Worm (Caenorhabditis elegans) whole organism, L2 larva: ENCODE measurements around the gene sup-18.

Experiments used
- C34F6.9 ChIP-seq: fragments of 150-350 bp; optimal IDR thresholded peaks from 2 replicates; lab custom pipeline; 2014; ENCODE audit warnings: missing biosample characterization, missing genetic modification characterization
- F13H6.1 ChIP-seq: sonication (generic microtip); optimal IDR thresholded peaks from 2 replicates; lab custom pipeline; 2016; ENCODE audit warnings: missing genetic modification characterization, missing compliant biosample characterization
- R02D3.7 ChIP-seq: fragments of 150-350 bp; optimal IDR thresholded peaks from 2 replicates; lab custom pipeline; 2014; ENCODE audit warnings: missing biosample characterization, missing genetic modification characterization
- Y55F3AM.14 ChIP-seq: fragments of 200-800 bp; sonication (Bioruptor generic); optimal IDR thresholded peaks from 2 replicates; lab custom pipeline; 2018; ENCODE audit warnings: mild to moderate bottlenecking, missing genetic modification characterization, missing compliant biosample characterization
- ZK546.5 ChIP-seq: sonication (generic microtip); optimal IDR thresholded peaks from 2 replicates; lab custom pipeline; 2017; ENCODE audit warnings: missing biosample characterization, missing genetic modification characterization
- alr-1 ChIP-seq: fragments of 150-350 bp; optimal IDR thresholded peaks from 2 replicates; lab custom pipeline; 2014; ENCODE audit warnings: missing biosample characterization, missing genetic modification characterization
- blmp-1 ChIP-seq: sonication (generic microtip); optimal IDR thresholded peaks from 2 replicates; lab custom pipeline; 2017; ENCODE audit warnings: missing genetic modification characterization, mild to moderate bottlenecking, missing compliant biosample characterization, antibody characterized with exemption, moderate library complexity; ENCODE audit not compliant: insufficient read depth
- ceh-16 ChIP-seq: fragments of 150-350 bp; optimal IDR thresholded peaks from 2 replicates; lab custom pipeline; 2014; ENCODE audit warnings: missing biosample characterization, missing genetic modification characterization
- crh-2 ChIP-seq: sonication (generic microtip); optimal IDR thresholded peaks from 2 replicates; lab custom pipeline; 2017; ENCODE audit warnings: missing biosample characterization, missing genetic modification characterization
- egl-27 ChIP-seq: sonication (generic microtip); optimal IDR thresholded peaks from 3 replicates; lab custom pipeline; 2017; ENCODE audit warnings: missing biosample characterization, missing genetic modification reagents, missing genetic modification characterization
- elt-1 ChIP-seq: fragments of 150-350 bp; optimal IDR thresholded peaks from 2 replicates; lab custom pipeline; 2014; ENCODE audit warnings: missing biosample characterization, missing genetic modification characterization
- elt-3 ChIP-seq: sonication (generic microtip); optimal IDR thresholded peaks from 2 replicates; lab custom pipeline; 2017; ENCODE audit warnings: missing biosample characterization, missing genetic modification characterization
- fos-1 ChIP-seq: fragments of 150-350 bp; optimal IDR thresholded peaks from 2 replicates; lab custom pipeline; 2014; ENCODE audit warnings: missing biosample characterization, missing genetic modification characterization
- lin-11 ChIP-seq: fragments of 150-350 bp; sonication (generic microtip); optimal IDR thresholded peaks from 2 replicates; lab custom pipeline; 2014; ENCODE audit warnings: missing biosample characterization, missing genetic modification characterization, inconsistent platforms, mixed read lengths
- lin-13 ChIP-seq: fragments of 150-350 bp; optimal IDR thresholded peaks from 2 replicates; lab custom pipeline; 2014; ENCODE audit warnings: missing biosample characterization, missing genetic modification reagents, missing genetic modification characterization
- lin-39 ChIP-seq: fragments of 150-350 bp; optimal IDR thresholded peaks from 2 replicates; lab custom pipeline; 2014; ENCODE audit warnings: missing biosample characterization, missing genetic modification reagents, missing genetic modification characterization
- lsy-2 ChIP-seq, 2 experiments: fragments of 150-350 bp in 1 of 2; sonication (generic microtip) in 1 of 2; optimal IDR thresholded peaks; 2 replicates each; lab custom pipeline; 2014 to 2017; ENCODE audit warnings: missing biosample characterization in 2 of 2, missing genetic modification characterization in 2 of 2
- mab-5 ChIP-seq: fragments of 150-350 bp; optimal IDR thresholded peaks from 2 replicates; lab custom pipeline; 2014; ENCODE audit warnings: missing biosample characterization, missing genetic modification characterization
- mbf-1 ChIP-seq: sonication (generic microtip); optimal IDR thresholded peaks from 2 replicates; lab custom pipeline; 2017; ENCODE audit warnings: missing biosample characterization, missing genetic modification characterization
- mdl-1 ChIP-seq, 2 experiments: fragments of 150-350 bp in 1 of 2; sonication (generic microtip) in 1 of 2; optimal IDR thresholded peaks; 2 replicates each; lab custom pipeline; 2017; ENCODE audit warnings: missing biosample characterization in 2 of 2, missing genetic modification characterization in 2 of 2
- nhr-10 ChIP-seq: sonication (generic microtip); optimal IDR thresholded peaks from 2 replicates; lab custom pipeline; 2017; ENCODE audit warnings: missing biosample characterization, missing genetic modification characterization
- nhr-11 ChIP-seq: fragments of 150-350 bp; optimal IDR thresholded peaks from 2 replicates; lab custom pipeline; 2014; ENCODE audit warnings: missing biosample characterization, missing genetic modification characterization
- nhr-12 ChIP-seq: fragments of 150-350 bp; optimal IDR thresholded peaks from 2 replicates; lab custom pipeline; 2014; ENCODE audit warnings: missing biosample characterization, missing genetic modification characterization
- nhr-129 ChIP-seq: fragments of 150-350 bp; optimal IDR thresholded peaks from 2 replicates; lab custom pipeline; 2014; ENCODE audit warnings: missing biosample characterization, missing genetic modification characterization
- nhr-21 ChIP-seq: fragments of 150-350 bp; optimal IDR thresholded peaks from 2 replicates; lab custom pipeline; 2014; ENCODE audit warnings: missing biosample characterization, missing genetic modification characterization
- nhr-23 ChIP-seq: fragments of 150-350 bp; optimal IDR thresholded peaks from 2 replicates; lab custom pipeline; 2014; ENCODE audit warnings: missing biosample characterization, missing genetic modification reagents, missing genetic modification characterization
- nhr-25 ChIP-seq: fragments of 150-350 bp; sonication (generic microtip); optimal IDR thresholded peaks from 3 replicates; lab custom pipeline; 2014; ENCODE audit warnings: missing biosample characterization, missing genetic modification characterization
- nhr-6 ChIP-seq: fragments of 150-350 bp; optimal IDR thresholded peaks from 2 replicates; lab custom pipeline; 2014; ENCODE audit warnings: missing biosample characterization, missing genetic modification characterization
- nhr-77 ChIP-seq: fragments of 150-350 bp; optimal IDR thresholded peaks from 2 replicates; lab custom pipeline; 2014; ENCODE audit warnings: missing biosample characterization, missing genetic modification characterization
- peb-1 ChIP-seq: fragments of 150-350 bp; optimal IDR thresholded peaks from 2 replicates; lab custom pipeline; 2014; ENCODE audit warnings: missing biosample characterization, missing genetic modification characterization
- skn-1 ChIP-seq: sonication (generic microtip); optimal IDR thresholded peaks from 2 replicates; lab custom pipeline; 2017; ENCODE audit warnings: missing biosample characterization, missing genetic modification characterization
- sma-3 ChIP-seq: sonication (generic microtip); optimal IDR thresholded peaks from 2 replicates; lab custom pipeline; 2016; ENCODE audit warnings: missing genetic modification reagents, missing genetic modification characterization, missing compliant biosample characterization
- sma-9 ChIP-seq, 2 experiments: fragments of 150-350 bp in 1 of 2; sonication (generic microtip) in 1 of 2; optimal IDR thresholded peaks; 2 replicates each; lab custom pipeline; 2014 to 2016; ENCODE audit warnings: missing genetic modification characterization in 2 of 2, mild to moderate bottlenecking in 1 of 2, missing biosample characterization in 1 of 2, missing compliant biosample characterization in 1 of 2, missing genetic modification reagents in 1 of 2, moderate library complexity in 1 of 2
- snpc-4 ChIP-seq: fragments of 150-350 bp; optimal IDR thresholded peaks from 2 replicates; lab custom pipeline; 2014; ENCODE audit warnings: missing biosample characterization, missing genetic modification characterization
- unc-39 ChIP-seq: fragments of 150-350 bp; optimal IDR thresholded peaks from 2 replicates; lab custom pipeline; 2014; ENCODE audit warnings: missing biosample characterization, missing genetic modification characterization
- unc-55 ChIP-seq: fragments of 150-350 bp; sonication (generic microtip); optimal IDR thresholded peaks from 3 replicates; lab custom pipeline; 2014; ENCODE audit warnings: missing biosample characterization, missing genetic modification reagents, missing genetic modification characterization
- unc-62 ChIP-seq: fragments of 150-350 bp; optimal IDR thresholded peaks from 2 replicates; lab custom pipeline; 2014; ENCODE audit warnings: missing biosample characterization, missing genetic modification reagents, missing genetic modification characterization
- ztf-1 ChIP-seq: fragments of 200-800 bp; sonication (Bioruptor generic); conservative IDR thresholded peaks from 2 replicates; pipeline ENCODE4 v1.3.6; 2022; ENCODE audit warnings: missing genetic modification characterization, missing compliant biosample characterization
- ztf-11 ChIP-seq: sonication (generic microtip); optimal IDR thresholded peaks from 2 replicates; lab custom pipeline; 2017; ENCODE audit warnings: missing biosample characterization, missing genetic modification characterization
- ztf-4 ChIP-seq: fragments of 150-350 bp; optimal IDR thresholded peaks from 2 replicates; lab custom pipeline; 2014; ENCODE audit warnings: missing biosample characterization, missing genetic modification characterization

sup-18 gene

DNA sequence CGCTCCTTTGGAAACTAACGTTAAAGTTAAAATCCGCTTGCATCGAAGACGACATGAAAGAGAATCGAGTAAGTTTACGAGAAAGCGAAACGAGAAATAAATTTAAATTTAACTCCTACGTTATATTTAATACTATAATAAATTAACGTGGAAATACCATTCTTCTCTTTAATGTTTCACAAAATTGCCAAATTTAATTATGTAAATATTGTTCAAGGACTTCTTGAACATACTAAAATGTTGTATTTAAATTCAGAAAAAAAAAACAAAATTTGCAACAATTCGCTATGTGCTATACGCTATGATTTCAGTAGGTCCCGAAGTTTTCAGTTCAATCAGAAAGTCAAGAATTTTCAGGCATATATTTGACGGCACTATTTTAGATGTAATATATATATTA lies 18.2 kb upstream of the sup-18 start, which contains the start of gene ZK688.10:
TSS of gene ZK688.10 (minus strand) at position 101 of the 400 bp plus-strand sequence.
- TF ChIP-seq lin-39 = no peak
- no peak for TF ChIP-seq Y55F3AM.14 (GFP tag; lab: Kevin White, UChicago)
- no peak for TF ChIP-seq snpc-4 (tag; lab: Kevin White, UChicago)
- no peak for TF ChIP-seq elt-1
- TF ChIP-seq egl-27 (tag; lab: Kevin White, UChicago) = no peak
- TF ChIP-seq unc-55 (GFP tag; lab: Kevin White, UChicago) = no peak

- TF ChIP-seq elt-1 (no peak), snpc-4 (tag; lab: Kevin White, UChicago) (no peak), nhr-129 (tag; lab: Kevin White, UChicago) (no peak), skn-1 (no peak), peb-1 (tag; lab: Kevin White, UChicago) (no peak), unc-62 (GFP tag; lab: Kevin White, UChicago) (no peak), nhr-23 (no peak), mab-5 (tag; lab: Kevin White, UChicago) (no peak), lsy-2 (tag; optimal IDR thresholded peaks at IDR 0.05; lab: Kevin White, UChicago) (no peak), ceh-16 (tag; lab: Kevin White, UChicago) (no peak), nhr-77 (tag; lab: Kevin White, UChicago) (no peak), crh-2 (tag; lab: Kevin White, UChicago) (no peak), mdl-1 (tag; optimal IDR thresholded peaks at IDR 0.05; lab: Kevin White, UChicago) (no peak), ztf-4 (no peak), lin-11 (no peak), C34F6.9 (tag; lab: Kevin White, UChicago) (no peak), fos-1 (tag; lab: Kevin White, UChicago) (no peak), F13H6.1 (tag; lab: Kevin White, UChicago) (no peak), blmp-1 (no peak), mbf-1 (tag; lab: Kevin White, UChicago) (no peak)
Observed at ce11 chrIII:7894724-7895123, 16.0 kb upstream of the sup-18 start, which contains the start of gene ZK688.4. Gene ZK688.4, plus strand, starts transcription at chrIII:7895024.

DNA sequence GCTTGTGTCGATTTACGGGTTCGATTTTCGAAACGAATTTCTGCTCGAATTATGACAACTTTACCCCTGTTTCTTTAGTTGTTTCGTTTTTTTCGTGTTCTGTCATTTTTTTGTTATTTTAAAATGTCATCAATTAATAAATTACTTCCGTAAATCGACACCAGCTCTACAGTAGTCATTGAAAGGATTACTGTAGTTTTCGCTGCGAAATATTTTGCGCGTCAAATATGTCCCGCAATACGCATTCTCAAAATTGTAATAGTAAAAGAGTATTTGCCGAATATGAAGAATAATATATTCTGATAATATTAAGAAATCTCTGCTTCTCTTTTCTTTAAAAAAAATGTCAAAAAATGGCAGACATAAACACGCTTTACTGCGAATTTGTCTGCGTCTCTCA lies 14.5 kb upstream of the sup-18 start:
- TF ChIP-seq skn-1 = no peak
- TF ChIP-seq peb-1 (tag; lab: Kevin White, UChicago) = no peak
- no peak for TF ChIP-seq nhr-11
- no peak for TF ChIP-seq elt-1
- TF ChIP-seq mab-5 (tag; lab: Kevin White, UChicago) = no peak
- TF ChIP-seq unc-62 (GFP tag; lab: Kevin White, UChicago) = no peak
- TF ChIP-seq nhr-12 (tag; lab: Kevin White, UChicago) = no peak
- no peak for TF ChIP-seq alr-1 (tag; lab: Kevin White, UChicago)
- no peak for TF ChIP-seq ztf-11 (tag; lab: Kevin White, UChicago)
- TF ChIP-seq unc-55 (GFP tag; lab: Kevin White, UChicago) = no peak
- no peak for TF ChIP-seq nhr-23
- TF ChIP-seq nhr-6 (tag; lab: Kevin White, UChicago) = no peak
- no peak for TF ChIP-seq ztf-1 (GFP tag; lab: Robert Waterston, UW)

- no peak for TF ChIP-seq nhr-21
- TF ChIP-seq lin-11 = no peak
- TF ChIP-seq unc-39 = no peak
- no peak for TF ChIP-seq ZK546.5 (tag; lab: Kevin White, UChicago)
- TF ChIP-seq ztf-11 (tag; lab: Kevin White, UChicago) = no peak
- TF ChIP-seq Y55F3AM.14 (GFP tag; lab: Kevin White, UChicago) = no peak
- TF ChIP-seq ceh-16 (tag; lab: Kevin White, UChicago) = no peak
- no peak for TF ChIP-seq nhr-25 (tag; lab: Kevin White, UChicago)
- TF ChIP-seq blmp-1 = no peak
- TF ChIP-seq lin-39 = no peak
Observed at ce11 chrIII:7892333-7892732, 13.6 kb upstream of the sup-18 start.

DNA sequence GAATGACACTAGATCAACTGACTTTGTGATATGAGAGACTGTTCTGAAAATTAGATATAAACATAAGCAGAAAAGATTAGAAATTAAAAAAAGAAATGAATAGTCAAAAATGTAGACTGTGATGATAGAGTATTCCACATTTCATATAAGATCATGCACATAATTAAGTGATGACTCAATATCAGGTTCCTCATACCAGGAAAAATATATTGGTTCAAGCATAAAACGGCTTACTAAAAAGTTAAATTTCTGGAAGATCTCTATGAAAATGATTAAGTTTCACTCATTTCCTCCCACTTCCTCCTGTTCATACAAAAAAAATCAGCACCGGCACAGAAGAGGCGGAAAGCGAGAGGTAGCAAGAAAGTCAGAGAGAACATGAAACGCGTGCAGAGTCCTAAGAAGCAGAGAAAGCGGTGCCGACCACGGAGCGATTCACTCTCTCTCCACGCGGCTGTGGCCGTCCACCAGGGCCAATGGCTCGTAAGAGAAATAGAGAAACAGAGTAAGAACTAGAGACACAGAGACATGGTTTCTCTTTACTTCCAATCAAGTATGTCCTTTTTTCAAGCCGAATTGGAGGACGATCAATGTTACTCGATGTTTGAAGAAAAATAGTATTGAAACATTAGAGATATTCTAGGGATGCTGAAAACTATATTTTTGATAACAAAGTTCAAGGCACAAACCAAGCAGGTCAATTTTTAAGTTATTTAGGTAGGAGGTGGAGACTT lies 13.0 kb upstream of the sup-18 start, which contains the start of the genes ZK688.5 and fahd-1:
TSS of gene ZK688.5 (minus strand) at position 51 of the 734 bp plus-strand sequence.
TSS of gene fahd-1 (plus strand) at position 684 of the 734 bp plus-strand sequence.
- no peak for TF ChIP-seq skn-1
- peak; percentile 88 for TF ChIP-seq nhr-25 (tag; lab: Kevin White, UChicago)
- no peak for TF ChIP-seq lin-39
- no peak for TF ChIP-seq R02D3.7 (tag; lab: Kevin White, UChicago)
- TF ChIP-seq ztf-1 (GFP tag; lab: Robert Waterston, UW) = no peak
- TF ChIP-seq sma-9 (GFP tag; optimal IDR thresholded peaks at IDR 0.05; lab: Kevin White, UChicago) = peak; percentile 84
- TF ChIP-seq sma-9 (tag; optimal IDR thresholded peaks at IDR 0.05; lab: Kevin White, UChicago) = no peak
- peak; percentile 87 for TF ChIP-seq C34F6.9 (tag; lab: Kevin White, UChicago)
- TF ChIP-seq nhr-129 (tag; lab: Kevin White, UChicago) = peak; percentile 82
- TF ChIP-seq elt-3 (tag; lab: Kevin White, UChicago) = no peak
- TF ChIP-seq nhr-12 (tag; lab: Kevin White, UChicago) = no peak
- TF ChIP-seq F13H6.1 (tag; lab: Kevin White, UChicago) = peak; percentile 87
- TF ChIP-seq Y55F3AM.14 (GFP tag; lab: Kevin White, UChicago) = no peak
- TF ChIP-seq ZK546.5 (tag; lab: Kevin White, UChicago) = no peak
- peak; percentile 52 to 80 for TF ChIP-seq mdl-1 (tag; optimal IDR thresholded peaks at IDR 0.05; lab: Kevin White, UChicago)
- TF ChIP-seq nhr-6 (tag; lab: Kevin White, UChicago) = no peak
- no peak for TF ChIP-seq mab-5 (tag; lab: Kevin White, UChicago)
- TF ChIP-seq crh-2 (tag; lab: Kevin White, UChicago) = peak; percentile 85
- no peak for TF ChIP-seq nhr-10 (tag; lab: Kevin White, UChicago)
- peak; percentile 70 for TF ChIP-seq sma-3
- peak; percentile 60 to 69 for TF ChIP-seq lsy-2 (tag; optimal IDR thresholded peaks at IDR 0.05; lab: Kevin White, UChicago)
- TF ChIP-seq peb-1 (tag; lab: Kevin White, UChicago) = no peak
- no peak for TF ChIP-seq elt-1
- peak; percentile 77 for TF ChIP-seq nhr-21
- TF ChIP-seq unc-55 (GFP tag; lab: Kevin White, UChicago) = peak; percentile 78
- TF ChIP-seq lin-13 = peak; percentile 34
